Fruit fly (Drosophila melanogaster) whole organism, adult: ENCODE results near the gene pug.

ENCODE experiments used
- CG11617 ChIP-seq: fragments of 200-800 bp; sonication (Bioruptor generic); optimal IDR thresholded peaks from 2 replicates; lab custom pipeline; 2017; ENCODE audit warnings: mild to moderate bottlenecking, missing biosample characterization, missing genetic modification reagents, missing genetic modification characterization
- CG12768 ChIP-seq: fragments of 200-800 bp; sonication (Bioruptor generic); optimal IDR thresholded peaks from 2 replicates; lab custom pipeline; 2017; ENCODE audit warnings: missing biosample characterization, missing genetic modification characterization, mild to moderate bottlenecking, moderate library complexity, missing genetic modification reagents
- CG14711 ChIP-seq: fragments of 200-800 bp; sonication (Bioruptor generic); optimal IDR thresholded peaks from 2 replicates; lab custom pipeline; 2018; ENCODE audit warnings: missing biosample characterization, mild to moderate bottlenecking, missing genetic modification characterization, moderate library complexity
- CG1620 ChIP-seq: fragments of 200-800 bp; sonication (Bioruptor generic); optimal IDR thresholded peaks from 2 replicates; lab custom pipeline; 2016; ENCODE audit warnings: missing biosample characterization, missing genetic modification characterization
- CG33017 ChIP-seq: fragments of 200-800 bp; sonication (Bioruptor generic); optimal IDR thresholded peaks from 2 replicates; lab custom pipeline; 2018; ENCODE audit warnings: missing biosample characterization, mild to moderate bottlenecking, missing genetic modification characterization, moderate library complexity
- CG5204 ChIP-seq: fragments of 200-800 bp; sonication (Bioruptor generic); optimal IDR thresholded peaks from 2 replicates; lab custom pipeline; 2016; ENCODE audit warnings: missing biosample characterization, missing genetic modification characterization
- CG7045 ChIP-seq: fragments of 200-800 bp; sonication (Bioruptor generic); optimal IDR thresholded peaks from 2 replicates; lab custom pipeline; 2017; ENCODE audit warnings: missing biosample characterization, mild to moderate bottlenecking, missing genetic modification characterization
- CG7101 ChIP-seq: fragments of 200-800 bp; sonication (Bioruptor generic); optimal IDR thresholded peaks from 2 replicates; lab custom pipeline; 2018; ENCODE audit warnings: missing biosample characterization, mild to moderate bottlenecking, missing genetic modification characterization, moderate library complexity
- Clk ChIP-seq: fragments of 200-800 bp; sonication (Bioruptor generic); optimal IDR thresholded peaks from 2 replicates; lab custom pipeline; 2017; ENCODE audit warnings: missing biosample characterization, missing genetic modification characterization
- Crg-1 ChIP-seq: fragments of 200-800 bp; sonication (Bioruptor generic); optimal IDR thresholded peaks from 2 replicates; lab custom pipeline; 2016; ENCODE audit warnings: missing biosample characterization, missing genetic modification characterization
- Hr96 ChIP-seq: fragments of 200-800 bp; sonication (Bioruptor generic); optimal IDR thresholded peaks from 2 replicates; lab custom pipeline; 2016; ENCODE audit warnings: missing biosample characterization, missing genetic modification characterization
- Mnt ChIP-seq: fragments of 200-800 bp; sonication (Bioruptor generic); optimal IDR thresholded peaks from 2 replicates; lab custom pipeline; 2016; ENCODE audit warnings: missing biosample characterization, mild to moderate bottlenecking, missing genetic modification characterization
- bab1 ChIP-seq: fragments of 200-800 bp; sonication (Bioruptor generic); optimal IDR thresholded peaks from 3 replicates; lab custom pipeline; 2019; ENCODE audit warnings: missing biosample characterization, mild to moderate bottlenecking, missing genetic modification characterization, moderate library complexity
- cic ChIP-seq: fragments of 200-800 bp; sonication (Bioruptor generic); optimal IDR thresholded peaks from 2 replicates; lab custom pipeline; 2017; ENCODE audit warnings: missing biosample characterization, mild to moderate bottlenecking, missing genetic modification characterization, moderate library complexity
- cnc ChIP-seq, 2 experiments: fragments of >200 bp; optimal IDR thresholded peaks; 2 replicates each; lab custom pipeline; 2017
- kay ChIP-seq: fragments of 200-800 bp; sonication (Bioruptor generic); peaks from one replicate; lab custom pipeline; 2016; ENCODE audit warnings: missing biosample characterization, missing genetic modification characterization, borderline replicate concordance
- ovo ChIP-seq: fragments of 200-800 bp; sonication (Bioruptor generic); optimal IDR thresholded peaks from 2 replicates; lab custom pipeline; 2016; ENCODE audit warnings: missing biosample characterization, missing genetic modification characterization
- pad ChIP-seq: fragments of 200-800 bp; sonication (Bioruptor generic); optimal IDR thresholded peaks from 3 replicates; lab custom pipeline; 2017; ENCODE audit warnings: missing biosample characterization, missing genetic modification characterization, mild to moderate bottlenecking, moderate library complexity, missing genetic modification reagents
- tj ChIP-seq: fragments of 200-800 bp; sonication (Bioruptor generic); optimal IDR thresholded peaks from 3 replicates; lab custom pipeline; 2017; ENCODE audit warnings: missing biosample characterization, mild to moderate bottlenecking, missing genetic modification characterization, moderate library complexity
- toe ChIP-seq: fragments of 200-800 bp; sonication (Bioruptor generic); optimal IDR thresholded peaks from 2 replicates; lab custom pipeline; 2016; ENCODE audit warnings: missing biosample characterization, missing genetic modification characterization

Gene pug

DNA sequence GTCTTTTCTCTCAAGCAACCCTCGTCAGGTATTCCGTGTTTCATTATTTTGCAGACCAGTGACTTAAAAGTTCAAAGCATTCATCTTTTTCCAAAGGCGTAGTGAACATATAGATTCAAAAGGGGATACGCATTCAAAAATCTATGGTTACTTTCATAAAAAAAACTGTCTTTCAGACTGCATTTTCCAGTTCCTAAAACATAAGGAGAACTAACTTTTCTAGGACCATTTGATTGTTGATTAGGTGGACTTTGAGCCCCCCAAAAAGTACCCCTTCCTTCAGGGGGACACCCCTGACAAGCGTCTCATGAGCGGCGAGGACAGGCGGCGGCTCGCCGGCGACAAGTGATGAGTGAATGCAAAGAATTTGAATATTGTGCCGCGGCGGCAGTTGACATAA lies 22.8 kb upstream of the pug start:
- TF ChIP-seq CG1620 (GFP tag; lab: Kevin White, UChicago) (no peak), CG7101 (no peak), CG7045 (GFP tag; lab: Kevin White, UChicago) (no peak), kay (GFP tag; lab: Kevin White, UChicago) (no peak)

DNA sequence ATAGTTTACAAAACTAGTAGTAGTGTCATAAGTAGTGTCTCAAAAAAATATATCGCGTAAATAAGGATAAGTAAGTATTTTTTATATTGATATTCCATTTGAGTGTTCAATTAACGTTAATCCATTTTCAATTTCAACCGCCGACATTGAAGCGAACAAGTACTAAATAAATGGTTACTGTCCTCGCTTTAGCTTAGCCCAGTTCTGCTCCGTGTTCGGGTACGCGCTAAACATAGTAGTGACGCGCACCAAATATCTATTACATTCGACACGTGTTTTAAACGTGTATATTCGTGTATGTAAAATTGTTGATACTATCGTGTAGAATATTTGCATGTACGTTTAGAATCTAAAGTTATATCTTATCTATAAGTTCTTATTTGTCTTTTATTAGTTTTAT lies 21.2 kb upstream of the pug start:
- no peak for TF ChIP-seq Mnt (GFP tag; lab: Kevin White, UChicago)
- TF ChIP-seq CG33017 (tag; lab: Kevin White, UChicago) = no peak
- TF ChIP-seq Clk (GFP tag; lab: Kevin White, UChicago) = no peak
- TF ChIP-seq CG14711 (tag; lab: Kevin White, UChicago) = peak; percentile 20
- TF ChIP-seq toe = no peak
- no peak for TF ChIP-seq pad (GFP tag; lab: Kevin White, UChicago)
- TF ChIP-seq CG11617 (GFP tag; lab: Kevin White, UChicago) = no peak
- TF ChIP-seq cic (GFP tag; lab: Kevin White, UChicago) = no peak
- no peak for TF ChIP-seq CG12768 (GFP tag; lab: Kevin White, UChicago)
- no peak for TF ChIP-seq CG5204
- TF ChIP-seq Hr96 (GFP tag; lab: Kevin White, UChicago) = no peak
- TF ChIP-seq tj (GFP tag; lab: Kevin White, UChicago) = no peak
- no peak for TF ChIP-seq CG7045 (GFP tag; lab: Kevin White, UChicago)
- TF ChIP-seq CG1620 (GFP tag; lab: Kevin White, UChicago) = peak; percentile 43
- peak; percentile 25 for TF ChIP-seq Crg-1 (GFP tag; lab: Kevin White, UChicago)
- TF ChIP-seq kay (GFP tag; lab: Kevin White, UChicago) = no peak
- no peak for TF ChIP-seq ovo
- no peak for TF ChIP-seq cnc (optimal IDR thresholded peaks at IDR 0.05; lab: Kevin White, UChicago)
- TF ChIP-seq bab1 (GFP tag; lab: Kevin White, UChicago) = peak; percentile 56
- no peak for TF ChIP-seq CG7101

DNA sequence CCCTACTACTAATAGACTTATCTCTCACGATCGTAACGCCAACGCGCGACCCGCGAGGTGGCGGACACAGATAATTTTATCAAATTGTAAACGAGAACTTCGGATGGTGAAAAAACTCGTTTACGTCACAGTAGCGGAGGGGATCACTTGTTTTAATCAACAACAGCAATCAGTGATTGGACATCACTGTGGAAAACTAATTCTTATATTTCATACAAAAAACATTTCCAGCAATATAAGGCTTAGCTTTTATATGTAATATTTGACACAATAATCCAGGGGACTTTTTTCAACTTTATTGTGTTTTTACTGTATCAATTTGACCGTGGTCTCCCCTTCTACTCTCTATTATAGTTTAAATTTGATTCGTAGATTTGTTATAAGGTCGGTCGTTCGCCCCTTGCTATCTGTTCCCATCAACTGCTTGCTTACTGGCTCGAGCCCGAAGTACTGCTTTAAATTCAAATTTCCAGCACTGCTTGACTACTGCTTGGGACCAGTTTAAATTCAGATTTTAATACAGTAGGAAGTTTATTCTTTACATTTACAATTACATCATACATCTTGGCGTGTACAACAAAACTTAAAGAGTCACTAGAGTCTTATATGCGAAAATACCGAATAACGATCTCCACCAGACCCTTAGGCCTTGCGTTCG lies 19.0 kb upstream of the pug start, which contains the start of gene CG6465:
CG6465 (minus strand) TSS at position 7 of the 658 bp plus-strand sequence.
- TF ChIP-seq Clk (GFP tag; lab: Kevin White, UChicago) = no peak
- no peak for TF ChIP-seq ovo
- peak; percentile 63 for TF ChIP-seq cic (GFP tag; lab: Kevin White, UChicago)
- no peak for TF ChIP-seq CG7045 (GFP tag; lab: Kevin White, UChicago)
- no peak for TF ChIP-seq CG11617 (GFP tag; lab: Kevin White, UChicago)
- TF ChIP-seq pad (GFP tag; lab: Kevin White, UChicago) = peak; percentile 54
- TF ChIP-seq toe = no peak
- TF ChIP-seq CG33017 (tag; lab: Kevin White, UChicago) = peak; percentile 32
- TF ChIP-seq CG14711 (tag; lab: Kevin White, UChicago) = no peak
- no peak for TF ChIP-seq CG1620 (GFP tag; lab: Kevin White, UChicago)
- TF ChIP-seq tj (GFP tag; lab: Kevin White, UChicago) = no peak
- no peak for TF ChIP-seq Crg-1 (GFP tag; lab: Kevin White, UChicago)
- TF ChIP-seq CG12768 (GFP tag; lab: Kevin White, UChicago) = peak; percentile 37
- TF ChIP-seq kay (GFP tag; lab: Kevin White, UChicago) = peak; percentile 70
- no peak for TF ChIP-seq CG7101

DNA sequence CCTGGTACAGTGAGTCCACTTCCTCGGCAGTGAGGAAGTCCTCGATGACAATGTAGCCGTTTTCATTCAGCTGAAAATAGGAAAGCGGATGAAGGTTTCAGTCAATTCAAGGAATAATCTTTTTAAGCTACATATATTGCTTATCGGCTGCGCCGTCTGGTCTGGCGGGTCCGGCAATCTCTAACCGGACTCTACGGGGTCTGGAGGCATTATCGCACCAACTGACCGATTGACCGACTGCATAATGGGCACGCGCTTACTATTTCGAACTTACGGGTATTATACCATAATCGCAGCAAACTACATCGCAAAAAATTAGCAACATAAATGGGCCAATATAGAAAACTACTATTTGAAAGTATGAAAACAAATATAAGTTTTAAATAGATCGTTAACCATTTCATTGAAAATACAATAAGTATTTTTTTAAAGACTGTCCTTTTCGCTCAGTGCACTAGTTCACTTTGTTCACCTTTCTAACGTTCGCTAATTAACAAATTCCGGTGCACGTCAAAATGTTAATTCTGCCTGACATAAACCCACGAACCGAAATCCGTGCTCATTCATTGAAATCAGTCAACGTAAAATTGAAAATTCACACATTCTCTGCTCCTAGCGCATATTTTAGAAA lies 17.3 kb upstream of the pug start:
- TF ChIP-seq CG7045 (GFP tag; lab: Kevin White, UChicago) (peak; percentile 58), Mnt (GFP tag; lab: Kevin White, UChicago) (peak; percentile 13), kay (GFP tag; lab: Kevin White, UChicago) (no peak), ovo (no peak), Hr96 (GFP tag; lab: Kevin White, UChicago) (peak; percentile 17), tj (GFP tag; lab: Kevin White, UChicago) (peak; percentile 26), CG7101 (peak; percentile 77), CG33017 (tag; lab: Kevin White, UChicago) (peak; percentile 73), CG5204 (peak; percentile 59), toe (peak; percentile 48), Clk (GFP tag; lab: Kevin White, UChicago) (no peak), cnc (optimal IDR thresholded peaks at IDR 0.05; lab: Kevin White, UChicago) (no peak), cic (GFP tag; lab: Kevin White, UChicago) (peak; percentile 78), CG11617 (GFP tag; lab: Kevin White, UChicago) (peak; percentile 54), Crg-1 (GFP tag; lab: Kevin White, UChicago) (no peak), CG1620 (GFP tag; lab: Kevin White, UChicago) (peak; percentile 46), CG14711 (tag; lab: Kevin White, UChicago) (peak; percentile 52), CG12768 (GFP tag; lab: Kevin White, UChicago) (peak; percentile 6), bab1 (GFP tag; lab: Kevin White, UChicago) (peak; percentile 20), pad (GFP tag; lab: Kevin White, UChicago) (no peak)

DNA sequence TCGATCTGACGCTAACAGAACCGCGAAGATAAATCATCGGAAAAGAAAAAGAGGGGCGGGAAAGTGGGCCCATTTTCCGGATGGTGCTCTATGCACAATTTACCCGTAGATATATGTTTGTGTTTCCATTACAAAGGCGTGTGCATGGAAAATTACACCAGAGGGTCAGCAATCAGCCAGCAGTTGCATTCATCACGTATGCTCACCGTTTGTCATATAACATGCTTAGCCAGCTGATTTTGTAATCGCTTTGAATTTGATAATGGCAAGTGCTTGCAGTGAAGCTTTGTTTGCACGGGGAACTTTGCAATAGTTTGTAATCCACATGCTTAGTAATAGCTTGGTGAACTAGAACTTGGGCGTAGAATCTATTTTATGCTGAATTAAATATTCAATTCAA lies 16.4 kb upstream of the pug start:
- no peak for TF ChIP-seq pad (GFP tag; lab: Kevin White, UChicago)
- TF ChIP-seq kay (GFP tag; lab: Kevin White, UChicago) = no peak
- TF ChIP-seq CG33017 (tag; lab: Kevin White, UChicago) = no peak
- no peak for TF ChIP-seq Crg-1 (GFP tag; lab: Kevin White, UChicago)
- TF ChIP-seq bab1 (GFP tag; lab: Kevin White, UChicago) = no peak
- TF ChIP-seq toe = no peak
- TF ChIP-seq CG7045 (GFP tag; lab: Kevin White, UChicago) = no peak
- no peak for TF ChIP-seq ovo
- no peak for TF ChIP-seq Mnt (GFP tag; lab: Kevin White, UChicago)
- TF ChIP-seq CG11617 (GFP tag; lab: Kevin White, UChicago) = no peak
- TF ChIP-seq tj (GFP tag; lab: Kevin White, UChicago) = peak; percentile 16
- TF ChIP-seq cic (GFP tag; lab: Kevin White, UChicago) = peak; percentile 21
- TF ChIP-seq CG12768 (GFP tag; lab: Kevin White, UChicago) = peak; percentile 13
